Fruit fly (Drosophila melanogaster): ENCODE results near the gene Hsc70-3.

The Hsc70-3 gene

DNA sequence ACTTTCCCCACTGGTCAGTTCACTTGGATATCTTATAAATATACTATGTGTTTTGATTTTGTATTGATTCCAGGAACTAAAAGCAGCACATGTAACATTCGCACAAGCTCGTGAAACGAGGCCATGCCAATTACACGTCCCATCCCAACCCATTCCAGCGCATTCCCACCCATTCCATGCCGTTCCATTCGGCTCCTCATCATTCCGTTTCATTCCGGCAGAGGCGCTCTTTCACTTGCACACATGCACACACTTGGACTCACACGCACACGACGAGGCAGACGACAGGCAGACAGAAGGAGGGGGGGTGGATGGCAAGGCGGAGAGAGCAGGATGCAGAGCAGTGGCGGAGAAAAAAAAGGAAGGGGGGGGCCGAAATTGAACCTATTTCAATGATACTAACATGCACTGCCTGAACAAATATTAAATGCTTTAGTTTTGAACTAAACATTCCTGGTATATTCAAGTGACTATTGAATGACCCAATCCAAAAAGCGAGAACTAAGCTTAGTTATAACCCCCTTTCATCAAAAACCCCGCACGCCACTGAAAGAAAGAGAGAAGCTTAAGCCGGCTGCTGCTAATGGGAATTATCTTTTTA lies 30.8 kb downstream of the Hsc70-3 start (continued):
- peak; percentile 25 for TF ChIP-seq ewg (GFP tag; optimal IDR thresholded peaks at IDR 0.05)
- TF ChIP-seq CG11696 (GFP tag; IDR thresholded peaks at IDR 0.05), result no peak
- TF ChIP-seq jigr1 (GFP tag; IDR thresholded peaks at IDR 0.05), result no peak
- TF ChIP-seq CG6272 (GFP tag; IDR thresholded peaks at IDR 0.05), result 0 out of 2 replicates have a peak, but pooled peaks have one; percentile 26
- peak; percentile 46 for TF ChIP-seq CG4820 (GFP tag; optimal IDR thresholded peaks at IDR 0.05)
- TF ChIP-seq CG8478 (optimal IDR thresholded peaks at IDR 0.05), result no peak
- TF ChIP-seq Atf6 (GFP tag; IDR thresholded peaks at IDR 0.05), result no peak
- peak; percentile 60 for TF ChIP-seq Usf (GFP tag; optimal IDR thresholded peaks at IDR 0.05)
- no peak for TF ChIP-seq CG4730 (GFP tag; IDR thresholded peaks at IDR 0.05)
- peak; percentile 37; the same call in 1 of the 3 replicates for TF ChIP-seq tgo (GFP tag; IDR thresholded peaks at IDR 0.05)
- peak; percentile 51 for TF ChIP-seq Six4 (GFP tag; optimal IDR thresholded peaks at IDR 0.05)
- no peak for TF ChIP-seq CG14050 (GFP tag; IDR thresholded peaks at IDR 0.05)
- TF ChIP-seq tx (GFP tag; optimal IDR thresholded peaks at IDR 0.05), result no peak
- TF ChIP-seq CG11398 (GFP tag; optimal IDR thresholded peaks at IDR 0.05), result peak; percentile 11
- no peak for TF ChIP-seq cas (GFP tag; IDR thresholded peaks at IDR 0.05)
- TF ChIP-seq dysf (GFP tag; IDR thresholded peaks at IDR 0.05), result peak; percentile 50; the same call in 1 of the 3 replicates
- TF ChIP-seq btn (GFP tag; optimal IDR thresholded peaks at IDR 0.05), result peak; percentile 17
- peak; percentile 62 for TF ChIP-seq CG30431 (GFP tag; optimal IDR thresholded peaks at IDR 0.05)
- TF ChIP-seq Rx (GFP tag; IDR thresholded peaks at IDR 0.05), result no peak
- peak; percentile 43 for TF ChIP-seq nerfin-1 (tag; optimal IDR thresholded peaks at IDR 0.05)
- peak; percentile 59 for TF ChIP-seq fd96Cb (tag; optimal IDR thresholded peaks at IDR 0.05)
- peak; percentile 45 for TF ChIP-seq cg (GFP tag; optimal IDR thresholded peaks at IDR 0.05)
- no peak for TF ChIP-seq her (GFP tag; optimal IDR thresholded peaks at IDR 0.05)
- peak; percentile 54 for TF ChIP-seq Chrac-16 (GFP tag; optimal IDR thresholded peaks at IDR 0.05)
- TF ChIP-seq ERR (GFP tag; optimal IDR thresholded peaks at IDR 0.05), result no peak
- TF ChIP-seq oc (tag; optimal IDR thresholded peaks at IDR 0.05), result peak; percentile 49
- TF ChIP-seq CG17385 (GFP tag; optimal IDR thresholded peaks at IDR 0.05), result peak; percentile 36
- peak; percentile 8 for TF ChIP-seq kni (GFP tag; optimal IDR thresholded peaks at IDR 0.05)
- TF ChIP-seq sc (optimal IDR thresholded peaks at IDR 0.05), result no peak
- TF ChIP-seq sc (GFP tag; optimal IDR thresholded peaks at IDR 0.05), result peak; percentile 44
- TF ChIP-seq CG14441 (GFP tag; IDR thresholded peaks at IDR 0.05), result 0 out of 2 replicates have a peak, but pooled peaks have one; percentile 17
- TF ChIP-seq CG18262 (tag; optimal IDR thresholded peaks at IDR 0.05), result peak; percentile 77
- TF ChIP-seq odd (GFP tag; optimal IDR thresholded peaks at IDR 0.05), result peak; percentile 8
- peak; percentile 80 for TF ChIP-seq CG17829 (tag; optimal IDR thresholded peaks at IDR 0.05)
- peak; percentile 55 for TF ChIP-seq dmrt99B (tag; optimal IDR thresholded peaks at IDR 0.05)
- 0 out of 3 replicates have a peak, but pooled peaks have one; percentile 33 for TF ChIP-seq otp (GFP tag; IDR thresholded peaks at IDR 0.05)
- TF ChIP-seq CG6654 (GFP tag; optimal IDR thresholded peaks at IDR 0.05), result peak; percentile 17
- no peak for TF ChIP-seq Ravus (GFP tag; IDR thresholded peaks at IDR 0.05)
- TF ChIP-seq Gsc (GFP tag; IDR thresholded peaks at IDR 0.05), result peak; percentile 47; the same call in 1 of the 2 replicates
- peak; percentile 9 for TF ChIP-seq bab2 (GFP tag; optimal IDR thresholded peaks at IDR 0.05)
- TF ChIP-seq Jarid2 (GFP tag; optimal IDR thresholded peaks at IDR 0.05), result peak; percentile 30
- peak; percentile 40 for TF ChIP-seq Side (GFP tag; optimal IDR thresholded peaks at IDR 0.05)
- TF ChIP-seq repo (GFP tag; optimal IDR thresholded peaks at IDR 0.05), result peak; percentile 15
- TF ChIP-seq lab (GFP tag; optimal IDR thresholded peaks at IDR 0.05), result peak; percentile 48
- no peak for TF ChIP-seq ham (GFP tag; IDR thresholded peaks at IDR 0.05)
- TF ChIP-seq CG16863 (GFP tag; optimal IDR thresholded peaks at IDR 0.05), result peak; percentile 46
- no peak for TF ChIP-seq Hr51 (GFP tag; optimal IDR thresholded peaks at IDR 0.05)
- peak; percentile 12 for TF ChIP-seq CG15514 (GFP tag; optimal IDR thresholded peaks at IDR 0.05)
- TF ChIP-seq lmd (GFP tag; IDR thresholded peaks at IDR 0.05), result peak; percentile 56
- no peak for TF ChIP-seq CG43689 (GFP tag; IDR thresholded peaks at IDR 0.05)
- TF ChIP-seq CG8388 (GFP tag; optimal IDR thresholded peaks at IDR 0.05), result peak; percentile 50
